Worm (Caenorhabditis elegans) whole organism, midembryonic: ENCODE results near the gene B0303.7.

Experiments
- T22C8.4 ChIP-seq: fragments of 200-800 bp; sonication (Bioruptor generic); IDR thresholded peaks from 2 replicates; pipeline ENCODE4 v1.3.6; 2022; ENCODE audit warnings: missing genetic modification characterization, missing compliant biosample characterization
- cog-1 ChIP-seq: sonication (generic microtip); optimal IDR thresholded peaks from 2 replicates; lab custom pipeline; 2016; ENCODE audit warnings: missing genetic modification characterization, missing compliant biosample characterization
- flt-1 ChIP-seq: fragments of 200-800 bp; sonication (Bioruptor generic); IDR thresholded peaks from 2 replicates; pipeline ENCODE4 v1.3.6; 2022; ENCODE audit warnings: missing genetic modification characterization, missing compliant biosample characterization
- klf-2 ChIP-seq: fragments of 200-800 bp; sonication (Bioruptor generic); conservative IDR thresholded peaks from 2 replicates; pipeline ENCODE4 v1.3.6; 2022; ENCODE audit warnings: missing genetic modification reagents, missing genetic modification characterization, missing compliant biosample characterization
- med-1 ChIP-seq: sonication (generic microtip); optimal IDR thresholded peaks from 2 replicates; lab custom pipeline; 2017; ENCODE audit warnings: missing genetic modification characterization, mild to moderate bottlenecking, missing compliant biosample characterization, antibody characterized with exemption, missing genetic modification reagents; ENCODE audit not compliant: insufficient read depth
- ref-1 ChIP-seq: fragments of 200-800 bp; sonication (Bioruptor generic); conservative IDR thresholded peaks from 2 replicates; pipeline ENCODE4 v1.3.6; 2022; ENCODE audit warnings: missing genetic modification reagents, missing genetic modification characterization, missing compliant biosample characterization
- tab-1 ChIP-seq: fragments of 200-800 bp; sonication (Bioruptor generic); IDR thresholded peaks from 2 replicates; pipeline ENCODE4 v1.3.6; 2022; ENCODE audit warnings: missing genetic modification characterization, missing compliant biosample characterization
- ztf-23 ChIP-seq: fragments of 200-800 bp; sonication (Bioruptor generic); IDR thresholded peaks from 2 replicates; pipeline ENCODE4 v1.3.6; 2022; ENCODE audit warnings: missing genetic modification reagents, missing genetic modification characterization, missing compliant biosample characterization
- ztf-29 ChIP-seq: fragments of 200-800 bp; sonication (Bioruptor generic); IDR thresholded peaks from 2 replicates; pipeline ENCODE4 v1.3.6; 2022; ENCODE audit warnings: missing genetic modification reagents, missing genetic modification characterization, missing compliant biosample characterization

Gene B0303.7

DNA sequence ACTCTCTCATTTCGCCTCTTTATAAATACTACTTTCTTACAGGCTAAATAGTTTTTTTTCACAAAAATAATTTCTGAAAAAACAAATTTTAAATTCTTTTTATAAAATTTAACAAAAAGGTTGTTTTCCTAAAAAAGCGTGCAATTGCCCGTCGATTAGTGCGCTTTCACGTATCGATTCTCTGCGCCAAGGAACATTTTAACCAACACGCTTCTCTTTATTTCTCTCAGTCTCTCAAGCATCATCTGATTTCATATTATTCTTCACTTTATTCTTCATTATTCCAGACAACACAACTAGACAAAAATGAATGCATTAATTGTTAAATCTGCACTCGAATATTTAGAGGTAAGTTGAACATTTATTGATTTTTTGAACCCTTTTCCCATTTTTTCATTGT is 3.8 kb upstream of the B0303.7 start, which contains the start of gene B0303.4:
Gene B0303.4, plus strand, starts transcription at position 196 of the 400 bp plus-strand sequence.
- TF ChIP-seq med-1 (GFP tag; lab: Kevin White, UChicago): no peak
- TF ChIP-seq T22C8.4 (GFP tag; lab: Robert Waterston, UW): peak; percentile 67

DNA sequence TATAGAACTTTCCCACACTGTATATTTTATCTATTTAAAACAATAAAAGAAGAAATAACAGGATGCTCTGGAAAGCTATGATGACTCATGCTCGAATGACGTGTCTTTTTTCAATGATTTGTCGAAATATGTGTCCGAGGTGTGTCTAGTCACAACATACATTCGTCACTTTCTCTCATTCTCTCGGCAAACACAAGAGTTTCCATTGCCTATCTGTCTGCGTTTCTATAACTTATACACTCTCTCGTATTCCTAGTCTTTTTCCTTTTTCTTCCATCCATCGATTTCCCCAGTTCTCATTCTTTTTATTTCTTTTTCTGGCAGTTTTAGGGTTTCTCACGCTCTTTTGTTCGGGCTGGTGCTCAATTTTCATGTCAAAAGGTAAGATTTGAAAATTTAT is 3.3 kb downstream of the B0303.7 start:
- TF ChIP-seq klf-2 (GFP tag; lab: Robert Waterston, UW) (no peak), tab-1 (GFP tag; lab: Robert Waterston, UW) (no peak), med-1 (GFP tag; lab: Kevin White, UChicago) (no peak), ref-1 (no peak), cog-1 (tag; lab: Kevin White, UChicago) (no peak), flt-1 (GFP tag; lab: Robert Waterston, UW) (no peak)

DNA sequence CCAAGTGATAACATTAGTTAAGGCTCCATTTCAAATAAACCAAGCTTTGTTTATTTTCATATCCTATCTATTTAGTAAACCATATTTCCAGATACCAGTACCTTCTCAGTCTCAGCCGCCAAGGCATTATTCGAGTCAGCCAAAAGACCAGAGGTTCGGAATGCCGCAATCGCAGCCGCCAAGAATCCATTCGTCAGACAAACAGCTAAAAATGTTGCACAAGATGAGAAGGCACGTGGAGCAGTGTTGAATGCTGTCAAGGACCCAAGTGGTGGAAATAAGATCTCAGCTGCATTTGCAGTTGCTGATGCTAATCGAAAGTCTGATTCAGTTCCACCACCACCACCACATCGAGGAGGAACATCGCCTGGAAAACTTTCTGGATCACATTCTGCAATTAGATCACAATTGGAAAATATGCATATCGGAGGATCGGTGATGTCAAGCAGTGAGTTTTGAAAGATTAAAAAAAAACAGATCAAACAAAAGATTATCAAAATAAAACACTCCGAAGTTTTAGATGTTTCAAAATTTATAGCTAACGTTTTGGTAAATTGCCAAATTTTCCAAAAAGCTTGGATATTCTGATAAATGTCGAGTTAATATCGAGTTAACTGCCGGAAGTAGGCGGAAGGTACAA is 4.0 kb downstream of the B0303.7 start:
- TF ChIP-seq klf-2 (GFP tag; lab: Robert Waterston, UW) (no peak), T22C8.4 (GFP tag; lab: Robert Waterston, UW) (no peak), ref-1 (no peak), med-1 (GFP tag; lab: Kevin White, UChicago) (no peak)

DNA sequence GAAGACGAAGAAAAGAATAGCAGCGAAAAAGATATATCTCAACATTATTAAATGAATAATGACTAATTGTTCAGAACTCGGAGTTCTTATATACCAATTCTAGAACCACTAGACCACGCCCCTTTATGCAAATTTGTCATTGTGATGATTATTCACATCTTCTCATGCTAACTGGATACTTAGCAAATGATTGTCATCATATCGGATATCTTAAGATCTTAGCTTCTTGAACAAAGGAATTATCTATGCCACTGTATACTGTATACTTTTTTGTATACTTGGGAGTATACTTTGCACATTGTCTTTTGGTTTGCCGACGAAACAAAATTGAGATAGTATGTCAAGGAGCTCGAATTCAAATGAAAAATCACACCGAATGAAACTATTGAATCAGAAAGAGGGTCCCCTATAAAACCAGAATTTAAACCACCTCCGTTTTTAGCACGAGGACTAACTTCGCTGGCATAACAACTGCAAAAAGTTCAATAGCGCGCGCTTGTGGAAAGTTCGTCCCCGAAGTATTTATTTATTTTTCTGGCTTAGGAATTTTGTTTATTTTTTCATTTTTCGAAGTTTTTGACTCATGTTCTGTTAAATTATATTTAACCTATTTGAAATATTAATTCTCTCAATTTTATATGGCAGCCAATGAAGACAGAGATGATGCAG is 7.0 kb downstream of the B0303.7 start, which contains the start of the genes sdz-1 and vps-33.1:
Gene sdz-1, minus strand, starts transcription at position 51 of the 669 bp plus-strand sequence.
Gene vps-33.1, plus strand, starts transcription at position 639 of the 669 bp plus-strand sequence.
- no peak for TF ChIP-seq ztf-23
- no peak for TF ChIP-seq klf-2 (GFP tag; lab: Robert Waterston, UW)
- TF ChIP-seq med-1 (GFP tag; lab: Kevin White, UChicago): no peak
- TF ChIP-seq T22C8.4 (GFP tag; lab: Robert Waterston, UW): no peak
- TF ChIP-seq cog-1 (tag; lab: Kevin White, UChicago): no peak
- TF ChIP-seq flt-1 (GFP tag; lab: Robert Waterston, UW): no peak
- TF ChIP-seq ref-1: no peak
- no peak for TF ChIP-seq tab-1 (GFP tag; lab: Robert Waterston, UW)
- no peak for TF ChIP-seq ztf-29 (GFP tag; lab: Robert Waterston, UW)

DNA sequence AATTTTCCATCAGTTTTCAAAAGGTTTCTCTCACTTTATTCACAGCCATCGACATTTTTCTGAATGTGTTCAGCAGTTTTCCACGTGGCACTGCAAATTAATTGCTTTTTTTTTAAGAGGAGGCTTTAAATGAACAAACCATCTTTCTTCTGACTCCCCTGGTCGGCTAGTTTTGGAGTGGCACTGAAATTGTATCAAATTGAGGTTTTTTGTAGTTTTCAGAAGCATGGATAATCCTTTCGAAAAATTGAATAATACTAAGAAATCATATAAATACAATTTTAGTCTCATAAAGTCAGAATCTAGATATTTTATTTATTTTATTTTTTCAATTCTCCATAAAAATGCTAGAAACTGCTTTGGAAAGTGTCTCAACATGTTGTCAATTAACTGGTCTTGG is 11.3 kb downstream of the B0303.7 start, which contains the start of gene B0303.16:
Gene B0303.16, plus strand, starts transcription at position 301 of the 400 bp plus-strand sequence.
- TF ChIP-seq med-1 (GFP tag; lab: Kevin White, UChicago) (no peak), cog-1 (tag; lab: Kevin White, UChicago) (no peak)

DNA sequence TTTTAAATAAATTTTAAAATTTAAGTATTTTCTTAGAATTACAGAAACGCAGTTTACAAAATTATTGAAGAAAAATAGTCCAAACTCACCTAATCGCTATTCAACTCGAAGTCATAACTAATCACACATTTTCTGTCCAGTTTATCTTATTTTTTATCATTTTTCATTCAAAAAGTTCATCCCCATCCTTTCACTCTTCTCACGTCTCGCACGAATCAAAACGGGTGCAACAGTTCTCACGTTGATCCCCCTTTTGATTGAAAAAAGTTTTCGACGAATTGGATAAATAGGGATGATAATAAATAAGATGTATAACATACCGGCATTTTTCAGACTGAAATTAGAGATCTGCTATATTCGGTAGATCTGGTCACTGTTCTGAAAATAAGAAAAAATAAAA is 16.3 kb downstream of the B0303.7 start:
- TF ChIP-seq klf-2 (GFP tag; lab: Robert Waterston, UW) (no peak), med-1 (GFP tag; lab: Kevin White, UChicago) (no peak), ref-1 (no peak), tab-1 (GFP tag; lab: Robert Waterston, UW) (no peak), ztf-29 (GFP tag; lab: Robert Waterston, UW) (no peak), T22C8.4 (GFP tag; lab: Robert Waterston, UW) (no peak), flt-1 (GFP tag; lab: Robert Waterston, UW) (no peak), ztf-23 (no peak), cog-1 (tag; lab: Kevin White, UChicago) (no peak)

DNA sequence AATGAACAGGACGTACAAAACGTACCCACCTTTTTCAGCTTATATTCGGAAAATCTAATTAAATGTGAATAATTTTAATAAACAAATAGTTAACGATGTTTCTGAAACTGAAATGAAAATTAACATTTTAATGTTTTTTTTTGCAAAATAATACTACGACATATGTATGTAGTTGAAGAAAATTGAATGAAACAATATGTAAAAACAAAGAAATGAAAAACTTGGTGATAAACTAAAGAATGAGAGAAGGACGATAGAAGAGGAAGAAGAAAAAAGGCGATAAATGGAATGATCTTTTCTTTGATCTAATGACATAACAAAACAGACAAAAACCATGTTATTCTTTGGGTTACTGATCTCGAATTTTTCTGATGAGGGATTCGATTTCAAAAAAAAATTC is 16.9 kb downstream of the B0303.7 start, which contains the start of gene B0303.11:
Gene B0303.11, minus strand, starts transcription at position 101 of the 400 bp plus-strand sequence.
- TF ChIP-seq cog-1 (tag; lab: Kevin White, UChicago) (no peak), ztf-29 (GFP tag; lab: Robert Waterston, UW) (no peak), tab-1 (GFP tag; lab: Robert Waterston, UW) (no peak), T22C8.4 (GFP tag; lab: Robert Waterston, UW) (no peak), ztf-23 (no peak), ref-1 (no peak), klf-2 (GFP tag; lab: Robert Waterston, UW) (no peak), med-1 (GFP tag; lab: Kevin White, UChicago) (no peak), flt-1 (GFP tag; lab: Robert Waterston, UW) (no peak)

DNA sequence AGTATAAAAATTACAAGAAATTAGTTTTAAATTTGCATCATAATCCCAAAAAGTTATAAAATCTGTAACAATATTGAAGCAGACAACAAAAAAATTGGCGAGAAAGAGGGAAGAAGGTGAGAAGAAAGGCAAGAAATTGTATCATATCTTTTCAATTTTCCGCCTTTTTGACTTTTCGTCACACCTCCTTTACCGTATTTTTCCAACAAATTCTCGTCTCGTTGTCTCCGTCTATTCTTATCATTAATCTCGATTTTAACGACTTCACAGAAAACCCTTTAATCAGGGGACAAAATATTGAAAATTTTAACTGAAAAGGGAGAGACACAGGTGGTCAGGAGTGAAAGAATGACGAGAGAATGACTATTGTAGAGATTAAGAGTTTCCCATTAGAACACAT is 19.5 kb downstream of the B0303.7 start:
- no peak for TF ChIP-seq ztf-23
- no peak for TF ChIP-seq tab-1 (GFP tag; lab: Robert Waterston, UW)
- no peak for TF ChIP-seq ref-1
- no peak for TF ChIP-seq med-1 (GFP tag; lab: Kevin White, UChicago)
- no peak for TF ChIP-seq flt-1 (GFP tag; lab: Robert Waterston, UW)
- TF ChIP-seq T22C8.4 (GFP tag; lab: Robert Waterston, UW): no peak
- TF ChIP-seq cog-1 (tag; lab: Kevin White, UChicago): no peak
- TF ChIP-seq ztf-29 (GFP tag; lab: Robert Waterston, UW): no peak
- no peak for TF ChIP-seq klf-2 (GFP tag; lab: Robert Waterston, UW)

DNA sequence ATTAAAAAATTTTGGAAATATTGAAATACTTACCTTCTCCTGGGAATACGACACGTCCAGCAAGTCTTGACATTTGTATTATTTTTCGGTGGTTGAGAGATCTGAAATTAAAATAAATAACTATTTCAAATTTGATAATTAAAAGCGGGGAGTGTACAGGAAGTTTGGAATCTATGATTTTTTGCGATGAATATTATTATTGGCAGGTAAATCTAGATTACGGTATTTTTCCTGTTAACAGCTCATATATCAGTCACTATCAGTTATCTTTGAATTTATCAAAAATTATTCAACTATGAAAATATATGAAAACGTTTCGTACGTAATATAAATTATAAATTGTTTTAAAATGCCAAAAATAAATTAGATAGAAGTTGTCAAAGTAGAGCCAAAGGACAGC is 22.7 kb downstream of the B0303.7 start, which contains the start of gene B0303.14:
Gene B0303.14, minus strand, starts transcription at position 101 of the 400 bp plus-strand sequence.
- TF ChIP-seq cog-1 (tag; lab: Kevin White, UChicago) (no peak), ztf-23 (no peak), klf-2 (GFP tag; lab: Robert Waterston, UW) (no peak), ztf-29 (GFP tag; lab: Robert Waterston, UW) (no peak), flt-1 (GFP tag; lab: Robert Waterston, UW) (no peak), ref-1 (no peak), tab-1 (GFP tag; lab: Robert Waterston, UW) (no peak), T22C8.4 (GFP tag; lab: Robert Waterston, UW) (no peak), med-1 (GFP tag; lab: Kevin White, UChicago) (no peak)
